Worm (Caenorhabditis elegans): ENCODE data around the gene F31F4.11.

- TF ChIP-seq sea-1 (GFP tag; conservative IDR thresholded peaks at IDR 0.05) (no peak), flt-1 (GFP tag; IDR thresholded peaks at IDR 0.05) (no peak), hmg-4 (GFP tag; optimal IDR thresholded peaks at IDR 0.05) (no peak), tbx-37 (GFP tag; conservative IDR thresholded peaks at IDR 0.05) (no peak), F13C5.2 (tag; optimal IDR thresholded peaks at IDR 0.05) (no peak), tra-4 (tag; optimal IDR thresholded peaks at IDR 0.05) (no peak), ama-1 (optimal IDR thresholded peaks at IDR 0.05) (no peak), pes-1 (GFP tag; IDR thresholded peaks at IDR 0.05) (no peak)
These were observed 42.7 kb upstream of the F31F4.11 start, which contains the start of gene srbc-38 for ce11 chrV:706918-707317.
